Worm (Caenorhabditis elegans) whole organism, young adult: Measurements from ENCODE around the gene rike-1.

Source experiments
- B0336.3 ChIP-seq: fragments of 200-800 bp; sonication (Bioruptor generic); IDR thresholded peaks from 2 replicates; pipeline ENCODE4 v1.3.6; 2022; ENCODE audit warnings: missing genetic modification characterization, missing compliant biosample characterization
- D2030.7 ChIP-seq: fragments of 200-800 bp; sonication (Bioruptor generic); IDR thresholded peaks from 2 replicates; pipeline ENCODE4 v1.3.6; 2022; ENCODE audit warnings: missing genetic modification reagents, missing genetic modification characterization, missing compliant biosample characterization
- F23B12.7 ChIP-seq: sonication (generic microtip); optimal IDR thresholded peaks from 2 replicates; lab custom pipeline; 2017; ENCODE audit warnings: missing genetic modification characterization, mild to moderate bottlenecking, missing compliant biosample characterization, antibody characterized with exemption, moderate library complexity; ENCODE audit not compliant: insufficient read depth
- F33H1.4 ChIP-seq: fragments of 200-800 bp; sonication (Bioruptor generic); IDR thresholded peaks from 2 replicates; pipeline ENCODE4 v1.3.6; 2022; ENCODE audit warnings: missing genetic modification reagents, missing genetic modification characterization, missing compliant biosample characterization
- F55B11.4 ChIP-seq: sonication (generic microtip); optimal IDR thresholded peaks from 2 replicates; lab custom pipeline; 2016; ENCODE audit warnings: missing compliant biosample characterization, missing genetic modification characterization, borderline replicate concordance; ENCODE audit not compliant: insufficient read depth
- F57A8.1 ChIP-seq: fragments of 200-800 bp; sonication (Bioruptor generic); optimal IDR thresholded peaks from 2 replicates; lab custom pipeline; 2018; ENCODE audit warnings: mild to moderate bottlenecking, missing genetic modification characterization, moderate library complexity, missing compliant biosample characterization
- K11D2.4 ChIP-seq: fragments of 200-800 bp; sonication (Bioruptor generic); IDR thresholded peaks from 2 replicates; pipeline ENCODE4 v1.3.6; 2022; ENCODE audit warnings: missing genetic modification reagents, missing genetic modification characterization, missing compliant biosample characterization
- Y53G8AR.9 ChIP-seq: fragments of 200-800 bp; sonication (Bioruptor generic); conservative IDR thresholded peaks from 2 replicates; pipeline ENCODE4 v1.3.6; 2022; ENCODE audit warnings: missing genetic modification reagents, missing genetic modification characterization, missing compliant biosample characterization
- Y79H2A.3 ChIP-seq: fragments of 200-800 bp; sonication (Bioruptor generic); conservative IDR thresholded peaks from 2 replicates; pipeline ENCODE4 v1.3.6; 2022; ENCODE audit warnings: missing genetic modification reagents, missing genetic modification characterization, missing compliant biosample characterization
- ZK185.1 ChIP-seq: sonication (generic microtip); optimal IDR thresholded peaks from 2 replicates; lab custom pipeline; 2016; ENCODE audit warnings: mild to moderate bottlenecking, missing genetic modification characterization, missing compliant biosample characterization; ENCODE audit not compliant: poor library complexity, severe bottlenecking
- akir-1 ChIP-seq: fragments of 200-800 bp; sonication (Bioruptor generic); optimal IDR thresholded peaks from 2 replicates; lab custom pipeline; 2018; ENCODE audit warnings: mild to moderate bottlenecking, missing genetic modification characterization, moderate library complexity, missing compliant biosample characterization
- ama-1 ChIP-seq, 3 experiments: fragments of 150-350 bp in 1 of 3; sonication (generic microtip) in 2 of 3; optimal IDR thresholded peaks; 2 replicates each; lab custom pipeline; 2014 to 2018; ENCODE audit warnings: missing biosample characterization in 2 of 3, missing genetic modification characterization in 2 of 3, missing genetic modification reagents in 2 of 3
- attf-5 ChIP-seq: fragments of 200-800 bp; sonication (Bioruptor generic); optimal IDR thresholded peaks from 2 replicates; lab custom pipeline; 2018; ENCODE audit warnings: mild to moderate bottlenecking, missing genetic modification characterization, missing compliant biosample characterization
- cebp-1 ChIP-seq, 2 experiments: fragments of 200-800 bp in 1 of 2; sonication (Bioruptor generic) in 1 of 2; sonication (generic microtip) in 1 of 2; IDR thresholded peaks in 1 of 2; optimal IDR thresholded peaks in 1 of 2; 2 replicates each; pipeline versions ENCODE4 v1.3.6 to Lab custom; 2017 to 2022; ENCODE audit warnings: missing compliant biosample characterization in 2 of 2, missing genetic modification characterization in 2 of 2, mild to moderate bottlenecking in 1 of 2, missing genetic modification reagents in 1 of 2, moderate library complexity in 1 of 2
- dox-1 ChIP-seq: fragments of 200-800 bp; sonication (Bioruptor generic); IDR thresholded peaks from 2 replicates; pipeline ENCODE4 v1.3.6; 2022; ENCODE audit warnings: missing genetic modification reagents, missing genetic modification characterization, missing compliant biosample characterization
- dpff-1 ChIP-seq: sonication (generic microtip); optimal IDR thresholded peaks from 2 replicates; lab custom pipeline; 2017; ENCODE audit warnings: mild to moderate bottlenecking, missing genetic modification characterization, missing compliant biosample characterization
- efl-1 ChIP-seq: fragments of 150-350 bp; optimal IDR thresholded peaks from 2 replicates; lab custom pipeline; 2014; ENCODE audit warnings: missing biosample characterization, missing genetic modification reagents, missing genetic modification characterization
- egrh-3 ChIP-seq: fragments of 200-800 bp; sonication (Bioruptor generic); IDR thresholded peaks from 2 replicates; pipeline ENCODE4 v1.3.6; 2022; ENCODE audit warnings: missing genetic modification reagents, missing genetic modification characterization, missing compliant biosample characterization
- fkh-3 ChIP-seq: sonication (generic microtip); optimal IDR thresholded peaks from 2 replicates; lab custom pipeline; 2016; ENCODE audit warnings: mild to moderate bottlenecking, missing genetic modification characterization, missing compliant biosample characterization
- gei-17 ChIP-seq: fragments of 200-800 bp; sonication (Bioruptor generic); optimal IDR thresholded peaks from 2 replicates; lab custom pipeline; 2018; ENCODE audit warnings: mild to moderate bottlenecking, missing genetic modification characterization, missing compliant biosample characterization
- hlh-12 ChIP-seq: sonication (generic microtip); optimal IDR thresholded peaks from 2 replicates; lab custom pipeline; 2016; ENCODE audit warnings: missing genetic modification characterization, missing compliant biosample characterization
- hlh-26 ChIP-seq: fragments of 200-800 bp; sonication (Bioruptor generic); conservative IDR thresholded peaks from 2 replicates; pipeline ENCODE4 v1.3.6; 2022; ENCODE audit warnings: missing genetic modification reagents, missing genetic modification characterization, missing compliant biosample characterization
- hmg-1.2 ChIP-seq: fragments of 200-800 bp; sonication (Bioruptor generic); IDR thresholded peaks from 2 replicates; pipeline ENCODE4 v1.3.6; 2022; ENCODE audit warnings: missing genetic modification reagents, missing genetic modification characterization, missing compliant biosample characterization
- hmg-20 ChIP-seq: fragments of 200-800 bp; sonication (Bioruptor generic); IDR thresholded peaks from 2 replicates; pipeline ENCODE4 v1.3.6; 2022; ENCODE audit warnings: missing genetic modification reagents, missing genetic modification characterization, missing compliant biosample characterization
- lin-26 ChIP-seq: fragments of 200-800 bp; sonication (Bioruptor generic); IDR thresholded peaks from 2 replicates; pipeline ENCODE4 v1.3.6; 2022; ENCODE audit warnings: missing genetic modification reagents, missing genetic modification characterization, missing compliant biosample characterization
- lir-1 ChIP-seq: fragments of 200-800 bp; sonication (Bioruptor generic); conservative IDR thresholded peaks from 2 replicates; pipeline ENCODE4 v1.3.6; 2022; ENCODE audit warnings: missing genetic modification reagents, missing genetic modification characterization, missing compliant biosample characterization
- madf-6 ChIP-seq: fragments of 200-800 bp; sonication (Bioruptor generic); IDR thresholded peaks from 2 replicates; pipeline ENCODE4 v1.3.6; 2022; ENCODE audit warnings: missing genetic modification reagents, missing genetic modification characterization, missing compliant biosample characterization
- madf-8 ChIP-seq: fragments of 200-800 bp; sonication (Bioruptor generic); conservative IDR thresholded peaks from 2 replicates; pipeline ENCODE4 v1.3.6; 2022; ENCODE audit warnings: missing genetic modification reagents, missing genetic modification characterization, missing compliant biosample characterization
- mes-4 ChIP-seq: sonication (generic microtip); optimal IDR thresholded peaks from 2 replicates; lab custom pipeline; 2016; ENCODE audit warnings: missing genotype, missing genetic modification characterization, missing compliant biosample characterization
- mxl-1 ChIP-seq: sonication (generic microtip); optimal IDR thresholded peaks from 2 replicates; lab custom pipeline; 2016; ENCODE audit warnings: missing genetic modification characterization, missing compliant biosample characterization
- nhr-27 ChIP-seq: fragments of 200-800 bp; sonication (Bioruptor generic); optimal IDR thresholded peaks from 2 replicates; lab custom pipeline; 2018; ENCODE audit warnings: mild to moderate bottlenecking, missing genetic modification characterization, moderate library complexity, missing compliant biosample characterization
- nhr-80 ChIP-seq: sonication (generic microtip); optimal IDR thresholded peaks from 2 replicates; lab custom pipeline; 2016; ENCODE audit warnings: missing genetic modification characterization, missing compliant biosample characterization
- nhr-90 ChIP-seq: sonication (generic microtip); optimal IDR thresholded peaks from 2 replicates; lab custom pipeline; 2016; ENCODE audit warnings: missing genotype, mild to moderate bottlenecking, missing genetic modification characterization, missing compliant biosample characterization
- pha-4 ChIP-seq: fragments of 150-350 bp; sonication (generic microtip); optimal IDR thresholded peaks from 2 replicates; lab custom pipeline; 2014; ENCODE audit warnings: missing biosample characterization, missing genetic modification reagents, missing genetic modification characterization
- rcor-1 ChIP-seq: fragments of 200-800 bp; sonication (Bioruptor generic); IDR thresholded peaks from 2 replicates; pipeline ENCODE4 v1.3.6; 2022; ENCODE audit warnings: missing genetic modification reagents, missing genetic modification characterization, missing compliant biosample characterization
- sdz-38 ChIP-seq: sonication (generic microtip); optimal IDR thresholded peaks from 2 replicates; lab custom pipeline; 2016; ENCODE audit warnings: missing genotype, missing genetic modification characterization, missing compliant biosample characterization
- snpc-3.4 ChIP-seq: sonication (generic microtip); optimal IDR thresholded peaks from 2 replicates; lab custom pipeline; 2017; ENCODE audit warnings: missing genetic modification characterization, mild to moderate bottlenecking, missing compliant biosample characterization, antibody characterized with exemption, moderate library complexity, missing genotype, missing genetic modification reagents
- tbp1 ChIP-seq: fragments of 200-800 bp; sonication (Bioruptor generic); optimal IDR thresholded peaks from 2 replicates; lab custom pipeline; 2018; ENCODE audit warnings: mild to moderate bottlenecking, missing genetic modification characterization, missing compliant biosample characterization
- tbx-9 ChIP-seq: sonication (generic microtip); optimal IDR thresholded peaks from 2 replicates; lab custom pipeline; 2016; ENCODE audit warnings: borderline replicate concordance, missing genetic modification characterization, inconsistent platforms, missing compliant biosample characterization
- unc-130 ChIP-seq: sonication (generic microtip); optimal IDR thresholded peaks from 2 replicates; lab custom pipeline; 2016; ENCODE audit warnings: missing genetic modification reagents, missing genetic modification characterization, missing compliant biosample characterization
- ztf-18 ChIP-seq: sonication (generic microtip); optimal IDR thresholded peaks from 2 replicates; lab custom pipeline; 2016; ENCODE audit warnings: missing genotype, mild to moderate bottlenecking, missing genetic modification characterization, missing compliant biosample characterization

rike-1 gene

ce11 chrV:14542138-14542537, 3.5 kb downstream of the rike-1 start:
- TF ChIP-seq nhr-80 (tag; lab: Kevin White, UChicago) (peak; percentile 42), sdz-38 (no peak), gei-17 (GFP tag; lab: Kevin White, UChicago) (no peak)

ce11 chrV:14540932-14541331, 4.7 kb downstream of the rike-1 start:
- no peak for TF ChIP-seq fkh-3

ce11 chrV:14539355-14539754, 6.3 kb downstream of the rike-1 start:
- TF ChIP-seq lin-26 (GFP tag; lab: Robert Waterston, UW): no peak
- TF ChIP-seq hmg-20 (GFP tag; lab: Robert Waterston, UW): no peak
- no peak for TF ChIP-seq pha-4
- TF ChIP-seq mes-4 (tag; lab: Kevin White, UChicago): no peak
- no peak for TF ChIP-seq dox-1 (GFP tag; lab: Robert Waterston, UW)
- no peak for TF ChIP-seq sdz-38
- TF ChIP-seq F55B11.4 (tag; lab: Kevin White, UChicago): no peak
- no peak for TF ChIP-seq F23B12.7 (tag; lab: Kevin White, UChicago)
- no peak for TF ChIP-seq attf-5 (GFP tag; lab: Kevin White, UChicago)
- TF ChIP-seq efl-1 (GFP tag; lab: Kevin White, UChicago): no peak
- TF ChIP-seq tbp1: no peak
- no peak for TF ChIP-seq egrh-3 (GFP tag; lab: Robert Waterston, UW)
- TF ChIP-seq nhr-27 (tag; lab: Kevin White, UChicago): no peak
- no peak for TF ChIP-seq D2030.7 (GFP tag; lab: Robert Waterston, UW)

- TF ChIP-seq hlh-12 (tag; lab: Kevin White, UChicago) (no peak), snpc-3.4 (tag; lab: Kevin White, UChicago) (no peak), nhr-90 (tag; lab: Kevin White, UChicago) (no peak), unc-130 (GFP tag; lab: Kevin White, UChicago) (no peak), Y79H2A.3 (GFP tag; lab: Robert Waterston, UW) (no peak), akir-1 (GFP tag; lab: Kevin White, UChicago) (no peak), tbx-9 (no peak), dpff-1 (tag; lab: Kevin White, UChicago) (no peak), efl-1 (GFP tag; lab: Kevin White, UChicago) (no peak), madf-8 (no peak), ztf-18 (tag; lab: Kevin White, UChicago) (no peak), cebp-1 (GFP tag; IDR thresholded peaks at IDR 0.05; lab: Robert Waterston, UW) (no peak), cebp-1 (tag; optimal IDR thresholded peaks at IDR 0.05; lab: Kevin White, UChicago) (no peak)
Measured at ce11 chrV:14536274-14536673, 9.4 kb downstream of the rike-1 start, which contains the start of gene tag-191. Gene tag-191, minus strand, starts transcription at chrV:14536374.

ce11 chrV:14532374-14532773, 13.3 kb downstream of the rike-1 start:
- TF ChIP-seq K11D2.4 (no peak), hmg-1.2 (GFP tag; lab: Robert Waterston, UW) (0 out of 2 replicates have a peak, but pooled peaks have one; percentile 24)

ce11 chrV:14530813-14531212, 14.9 kb downstream of the rike-1 start, which contains the start of gene kcnl-4:
Gene kcnl-4, plus strand, starts transcription at chrV:14531113.
- TF ChIP-seq B0336.3 (GFP tag; lab: Robert Waterston, UW): no peak
- no peak for TF ChIP-seq Y53G8AR.9 (GFP tag; lab: Robert Waterston, UW)
- TF ChIP-seq mxl-1 (tag; lab: Kevin White, UChicago): no peak
- TF ChIP-seq F33H1.4 (GFP tag; lab: Robert Waterston, UW): no peak
- no peak for TF ChIP-seq ZK185.1 (tag; lab: Kevin White, UChicago)
- no peak for TF ChIP-seq ztf-18 (tag; lab: Kevin White, UChicago)
- no peak for TF ChIP-seq rcor-1 (GFP tag; lab: Robert Waterston, UW)
- no peak for TF ChIP-seq F57A8.1 (GFP tag; lab: Kevin White, UChicago)
- no peak for TF ChIP-seq madf-6 (GFP tag; lab: Robert Waterston, UW)
- TF ChIP-seq ama-1 (optimal IDR thresholded peaks at IDR 0.05; lab: Kevin White, UChicago): no peak
- no peak for TF ChIP-seq ama-1 (GFP tag; optimal IDR thresholded peaks at IDR 0.05; lab: Kevin White, UChicago)
- TF ChIP-seq hlh-26: no peak
- no peak for TF ChIP-seq lir-1
